Fruit fly (Drosophila melanogaster) whole organism: Measurements from ENCODE around the gene MTF-1.

Experiments used
- psq ChIP-seq: fragments of >200 bp; optimal IDR thresholded peaks from 2 replicates; lab custom pipeline; 2017
- usp ChIP-seq: fragments of >200 bp; optimal IDR thresholded peaks from 2 replicates; lab custom pipeline; 2017; ENCODE audit warnings: missing biosample characterization, missing genetic modification characterization, mixed read lengths

DNA sequence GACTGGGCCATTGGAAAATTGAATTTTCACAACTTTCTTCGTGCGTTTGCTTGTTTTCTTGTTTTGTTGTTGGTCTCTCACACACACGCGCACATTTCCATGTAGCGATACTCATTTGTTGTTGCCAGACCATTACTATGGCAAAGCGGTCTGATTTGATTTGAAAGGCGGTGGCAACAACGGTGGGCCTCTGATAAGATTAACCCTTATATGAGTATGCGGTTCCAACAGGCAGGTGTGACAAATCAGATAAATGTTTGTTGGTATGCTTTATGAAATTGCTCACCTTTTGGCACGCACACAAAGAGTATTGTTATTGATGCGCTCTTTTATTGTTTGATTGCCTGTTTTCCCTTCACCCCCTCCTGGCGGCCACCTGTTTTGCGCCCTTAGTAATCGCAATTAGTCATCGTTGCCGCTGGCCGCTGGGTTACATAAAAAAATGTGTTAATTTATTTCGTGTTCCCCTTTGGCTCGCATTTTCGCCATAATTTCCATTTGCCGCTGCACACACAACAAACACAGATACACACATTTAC is 17.2 kb downstream of the MTF-1 start:
- TF ChIP-seq usp (GFP tag; lab: Kevin White, UChicago), result no peak
- TF ChIP-seq psq (lab: Kevin White, UChicago), result no peak
